Fruit fly (Drosophila melanogaster): ENCODE measurements around the gene Uqcc1.

Uqcc1 gene

DNA sequence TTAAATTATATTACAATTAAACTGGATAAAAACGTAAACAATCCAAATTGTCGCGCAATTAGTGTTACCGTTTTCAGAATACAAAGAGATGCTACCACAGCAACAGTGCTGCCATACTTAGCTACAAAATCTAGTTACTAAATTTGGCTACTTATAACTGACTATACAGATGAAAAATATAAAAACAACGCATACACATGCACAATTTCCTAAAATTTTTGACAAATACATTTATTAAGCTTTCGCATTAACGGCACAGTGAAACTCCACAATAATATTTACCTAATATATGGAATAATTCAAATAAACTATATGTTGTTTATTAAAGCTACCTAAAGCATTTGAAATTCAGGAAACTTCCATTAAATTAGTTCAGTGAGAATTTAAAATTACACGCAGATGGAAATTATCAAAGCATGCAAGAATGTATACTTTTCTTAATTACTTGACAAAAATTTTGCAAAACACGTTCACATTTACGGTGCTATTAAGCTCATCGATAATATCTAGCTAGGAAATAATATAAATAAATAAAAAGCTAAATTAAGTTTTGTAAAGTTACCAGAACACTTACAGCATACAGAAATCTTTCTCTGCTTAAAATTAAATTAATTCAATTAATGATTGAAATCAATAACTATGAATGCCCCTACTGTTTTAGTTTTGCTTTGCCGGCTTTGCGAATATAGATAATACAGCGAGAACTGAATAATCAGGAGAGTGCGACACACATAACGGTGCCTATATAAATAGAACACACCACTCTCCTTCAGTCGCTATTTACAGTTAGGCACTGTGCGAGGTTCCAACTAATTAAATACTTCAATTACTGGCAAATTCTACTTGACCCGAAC is 11.3 kb upstream of the Uqcc1 start, which contains the start of the genes Mis12 and CG9953 (continued):
- TF ChIP-seq Hsf (GFP tag; optimal IDR thresholded peaks at IDR 0.05): peak; percentile 39
- peak; percentile 48 for TF ChIP-seq slbo (GFP tag; IDR thresholded peaks at IDR 0.05)
- TF ChIP-seq ap (GFP tag; IDR thresholded peaks at IDR 0.05): 0 out of 2 replicates have a peak, but pooled peaks have one; percentile 5
- no peak for TF ChIP-seq tap (tag; optimal IDR thresholded peaks at IDR 0.05)
- peak; percentile 42 for TF ChIP-seq twi (tag; optimal IDR thresholded peaks at IDR 0.05)
- TF ChIP-seq sug (tag; optimal IDR thresholded peaks at IDR 0.05): peak; percentile 7
- TF ChIP-seq chm (GFP tag; IDR thresholded peaks at IDR 0.05): no peak
- peak; percentile 42 for TF ChIP-seq PHDP (tag; optimal IDR thresholded peaks at IDR 0.05)
- TF ChIP-seq CG10209 (GFP tag; optimal IDR thresholded peaks at IDR 0.05): peak; percentile 32
- peak; percentile 68 for TF ChIP-seq tio (GFP tag; optimal IDR thresholded peaks at IDR 0.05)
- 0 out of 3 replicates have a peak, but pooled peaks have one; percentile 7 for TF ChIP-seq CG11456 (GFP tag; IDR thresholded peaks at IDR 0.05)
- no peak for TF ChIP-seq vnd (GFP tag; IDR thresholded peaks at IDR 0.05; ENCODE audit: partially characterized antibody)
- TF ChIP-seq MBD-R2 (GFP tag; IDR thresholded peaks at IDR 0.05): peak; percentile 68
- TF ChIP-seq MESR4 (GFP tag; optimal IDR thresholded peaks at IDR 0.05): peak; percentile 9
- no peak for TF ChIP-seq bowl (GFP tag; IDR thresholded peaks at IDR 0.05)
- TF ChIP-seq Camta (GFP tag; optimal IDR thresholded peaks at IDR 0.05): no peak
- TF ChIP-seq lilli (GFP tag; optimal IDR thresholded peaks at IDR 0.05): peak; percentile 47
- TF ChIP-seq CG9727 (GFP tag; optimal IDR thresholded peaks at IDR 0.05): peak; percentile 68
- TF ChIP-seq CG10462 (GFP tag; optimal IDR thresholded peaks at IDR 0.05): no peak
- TF ChIP-seq Gug (GFP tag; IDR thresholded peaks at IDR 0.05): peak; percentile 12; the same call in 2 of the 4 replicates
- no peak for TF ChIP-seq CG6813 (GFP tag; optimal IDR thresholded peaks at IDR 0.05)
- no peak for TF ChIP-seq CG10565 (GFP tag; optimal IDR thresholded peaks at IDR 0.05)
- no peak for TF ChIP-seq Lim3 (GFP tag; IDR thresholded peaks at IDR 0.05)
- TF ChIP-seq CG17829 (tag; optimal IDR thresholded peaks at IDR 0.05): peak; percentile 23
- peak; percentile 19 for TF ChIP-seq BEAF-32 (GFP tag; optimal IDR thresholded peaks at IDR 0.05)
- peak; percentile 11 to 20 for TF ChIP-seq dpn (GFP tag; optimal IDR thresholded peaks at IDR 0.05)
- peak; percentile 48; the same call in 1 of the 3 replicates for TF ChIP-seq ase (GFP tag; IDR thresholded peaks at IDR 0.05)
- no peak for TF ChIP-seq CG7963 (GFP tag; IDR thresholded peaks at IDR 0.05; ENCODE audit: partially characterized antibody)
- TF ChIP-seq CG7271 (tag; optimal IDR thresholded peaks at IDR 0.05): no peak
- peak; percentile 7 for TF ChIP-seq Hmx (GFP tag; optimal IDR thresholded peaks at IDR 0.05)
- TF ChIP-seq CG9437 (GFP tag; optimal IDR thresholded peaks at IDR 0.05): peak; percentile 92
- no peak for TF ChIP-seq CG16813 (GFP tag; IDR thresholded peaks at IDR 0.05; ENCODE audit: partially characterized antibody)
- no peak for TF ChIP-seq gce (GFP tag; IDR thresholded peaks at IDR 0.05)
- TF ChIP-seq Stat92E (GFP tag; optimal IDR thresholded peaks at IDR 0.05): no peak
- peak; percentile 37; the same call in 1 of the 2 replicates for TF ChIP-seq HLH3B (GFP tag; IDR thresholded peaks at IDR 0.05)
- TF ChIP-seq trem (tag; optimal IDR thresholded peaks at IDR 0.05): peak; percentile 22
- TF ChIP-seq Oli (tag; optimal IDR thresholded peaks at IDR 0.05): peak; percentile 11
- 0 out of 2 replicates have a peak, but pooled peaks have one; percentile 23 for TF ChIP-seq Drgx (GFP tag; IDR thresholded peaks at IDR 0.05)
- TF ChIP-seq ci (GFP tag; IDR thresholded peaks at IDR 0.05): no peak
- TF ChIP-seq CG12104 (GFP tag; optimal IDR thresholded peaks at IDR 0.05): peak; percentile 26
- TF ChIP-seq CG1233 (GFP tag; optimal IDR thresholded peaks at IDR 0.05): peak; percentile 21
- peak; percentile 46 for TF ChIP-seq CG30020 (tag; optimal IDR thresholded peaks at IDR 0.05)
- TF ChIP-seq pan (optimal IDR thresholded peaks at IDR 0.05): no peak
- peak in 1 of 2 experiments; percentile 76 for TF ChIP-seq pan (GFP tag; optimal IDR thresholded peaks at IDR 0.05 in 1 of 2, IDR thresholded peaks at IDR 0.05 in 1 of 2)
- TF ChIP-seq CG18262 (tag; optimal IDR thresholded peaks at IDR 0.05): peak; percentile 57
- TF ChIP-seq crp (GFP tag; optimal IDR thresholded peaks at IDR 0.05): no peak
- no peak for TF ChIP-seq CG6175 (GFP tag; IDR thresholded peaks at IDR 0.05)
- no peak for TF ChIP-seq Tbp (GFP tag; optimal IDR thresholded peaks at IDR 0.05)
